Worm (Caenorhabditis elegans): ENCODE data around the gene R08A2.2.

DNA sequence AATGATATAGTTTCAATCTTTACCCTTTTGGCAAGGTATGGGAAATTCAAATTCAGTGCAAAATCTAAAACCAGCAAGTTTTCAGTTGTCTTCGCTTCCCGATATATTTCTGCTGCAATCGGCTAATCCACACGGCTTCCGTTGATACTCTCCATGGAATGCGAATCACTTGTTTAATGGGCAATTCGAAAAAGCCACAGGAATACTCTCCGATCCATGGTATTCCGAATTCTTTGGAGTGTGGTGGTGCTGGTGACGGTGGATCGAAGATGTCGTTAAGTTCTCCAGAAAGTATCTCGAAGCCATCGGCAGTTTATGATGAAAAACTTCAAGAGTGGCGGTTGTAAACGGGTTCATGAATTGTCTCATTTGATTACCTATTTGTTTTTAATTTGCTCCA is 32.2 kb downstream of the R08A2.2 start:
- TF ChIP-seq ztf-11 (tag; optimal IDR thresholded peaks at IDR 0.05) (no peak), unc-62 (GFP tag; optimal IDR thresholded peaks at IDR 0.05 in 1 of 2) (no peak), unc-62 (tag; optimal IDR thresholded peaks at IDR 0.05) (no peak), zip-11 (GFP tag; IDR thresholded peaks at IDR 0.05) (no peak)

All from whole organism, L4 larva.